Worm (Caenorhabditis elegans) whole organism, L4 larva: ENCODE measurements around the gene W01C8.5.

Source experiments
- ces-1 ChIP-seq: fragments of 150-350 bp; sonication (generic microtip); optimal IDR thresholded peaks from 4 replicates; lab custom pipeline; 2014; ENCODE audit warnings: missing biosample characterization, missing genetic modification reagents, missing genetic modification characterization
- fos-1 ChIP-seq: fragments of 150-350 bp; optimal IDR thresholded peaks from 2 replicates; lab custom pipeline; 2014; ENCODE audit warnings: missing biosample characterization, missing genetic modification characterization
- hlh-11 ChIP-seq: fragments of 200-800 bp; sonication (Bioruptor generic); optimal IDR thresholded peaks from 2 replicates; lab custom pipeline; 2018; ENCODE audit warnings: mild to moderate bottlenecking, missing genetic modification characterization, missing compliant biosample characterization
- lin-39 ChIP-seq: fragments of 150-350 bp; optimal IDR thresholded peaks from 2 replicates; lab custom pipeline; 2014; ENCODE audit warnings: missing biosample characterization, missing genetic modification reagents, missing genetic modification characterization
- nhr-25 ChIP-seq: sonication (generic microtip); optimal IDR thresholded peaks from 2 replicates; lab custom pipeline; 2017; ENCODE audit warnings: missing genetic modification characterization, mild to moderate bottlenecking, missing compliant biosample characterization, antibody characterized with exemption, moderate library complexity, borderline replicate concordance; ENCODE audit not compliant: insufficient read depth
- nhr-76 ChIP-seq: fragments of 150-350 bp; optimal IDR thresholded peaks from 2 replicates; lab custom pipeline; 2014; ENCODE audit warnings: missing biosample characterization, missing genetic modification characterization
- zfp-3 ChIP-seq: fragments of 200-800 bp; sonication (Bioruptor generic); conservative IDR thresholded peaks from 2 replicates; pipeline ENCODE4 v1.3.6; 2022; ENCODE audit warnings: missing genetic modification reagents, missing genetic modification characterization, missing compliant biosample characterization

DNA sequence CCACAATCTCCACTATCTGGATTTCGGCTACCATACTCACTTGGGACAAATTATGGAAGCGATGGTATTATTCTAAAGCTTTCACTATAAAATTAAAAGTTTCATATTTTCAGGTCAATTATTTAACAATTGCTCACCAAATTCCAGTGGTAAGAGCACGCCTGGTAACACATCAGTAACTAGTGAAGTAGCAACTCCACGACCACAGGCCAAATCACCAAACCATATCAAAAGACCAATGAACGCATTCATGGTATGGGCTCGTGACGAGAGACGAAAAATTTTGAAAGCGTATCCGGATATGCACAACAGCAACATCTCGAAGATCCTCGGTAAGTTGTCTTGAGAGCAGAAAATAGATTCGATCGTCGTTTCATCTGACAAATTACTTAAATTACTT is 24.5 kb downstream of the W01C8.5 start:
- no peak for TF ChIP-seq ces-1 (GFP tag; lab: Kevin White, UChicago)
- no peak for TF ChIP-seq nhr-25 (tag; lab: Kevin White, UChicago)
- no peak for TF ChIP-seq zfp-3 (GFP tag; lab: Robert Waterston, UW)
- no peak for TF ChIP-seq fos-1 (tag; lab: Kevin White, UChicago)
- no peak for TF ChIP-seq lin-39 (tag; lab: Kevin White, UChicago)
- TF ChIP-seq nhr-76 (tag; lab: Kevin White, UChicago) = no peak
- TF ChIP-seq hlh-11 (tag; lab: Kevin White, UChicago) = no peak
